Fruit fly (Drosophila melanogaster) ovary, adult (tissue): ENCODE results near the gene HDAC11.

Source experiments
- CG17801 ChIP-seq: fragments of 200-800 bp; optimal IDR thresholded peaks from 2 replicates; lab custom pipeline; 2019; ENCODE audit warnings: missing biosample characterization, mild to moderate bottlenecking, missing genetic modification characterization, moderate library complexity; ENCODE audit not compliant: partially characterized antibody

HDAC11 gene

dm6 chr3R:24856143-24856542 lies at the start of gene HDAC11:
HDAC11 (minus strand) TSS chr3R:24856243.
- TF ChIP-seq CG17801 (GFP tag; lab: Kevin White, UChicago) = no peak

dm6 chr3R:24900816-24901215 lies 44.8 kb upstream of the HDAC11 start, which contains the start of gene CG10845:
CG10845 (plus strand) TSS chr3R:24901116.
- no peak for TF ChIP-seq CG17801 (GFP tag; lab: Kevin White, UChicago)

dm6 chr3R:24894419-24895206 lies 38.6 kb upstream of the HDAC11 start, which contains the start of the genes CG31121 and CG11069:
CG31121 (minus strand) TSS chr3R:24894605.
CG11069 (plus strand) TSS chr3R:24894742.
- TF ChIP-seq CG17801 (GFP tag; lab: Kevin White, UChicago) = no peak

- TF ChIP-seq CG17801 (GFP tag; lab: Kevin White, UChicago) = no peak
Measured at dm6 chr3R:24893320-24893955, 37.4 kb upstream of the HDAC11 start.

- no peak for TF ChIP-seq CG17801 (GFP tag; lab: Kevin White, UChicago)
Measured at dm6 chr3R:24890919-24891318, 34.9 kb upstream of the HDAC11 start.

dm6 chr3R:24890217-24890616 lies 34.2 kb upstream of the HDAC11 start:
- TF ChIP-seq CG17801 (GFP tag; lab: Kevin White, UChicago) = no peak

dm6 chr3R:24889303-24889892 lies 33.4 kb upstream of the HDAC11 start:
- no peak for TF ChIP-seq CG17801 (GFP tag; lab: Kevin White, UChicago)

dm6 chr3R:24888418-24888817 lies 32.4 kb upstream of the HDAC11 start:
- no peak for TF ChIP-seq CG17801 (GFP tag; lab: Kevin White, UChicago)

dm6 chr3R:24886470-24886869 lies 30.4 kb upstream of the HDAC11 start:
- TF ChIP-seq CG17801 (GFP tag; lab: Kevin White, UChicago) = no peak

dm6 chr3R:24878655-24879054 lies 22.6 kb upstream of the HDAC11 start:
- TF ChIP-seq CG17801 (GFP tag; lab: Kevin White, UChicago) = no peak

- no peak for TF ChIP-seq CG17801 (GFP tag; lab: Kevin White, UChicago)
Measured at dm6 chr3R:24876843-24877457, 20.9 kb upstream of the HDAC11 start, which contains the start of the genes CG11089 and CG31381. CG11089 (plus strand) TSS chr3R:24877045. CG31381 (plus strand) TSS chr3R:24877045.

dm6 chr3R:24875939-24876842 lies 20.1 kb upstream of the HDAC11 start, which contains the start of gene CG3744:
CG3744 (minus strand) TSS chr3R:24876654.
- TF ChIP-seq CG17801 (GFP tag; lab: Kevin White, UChicago) = peak; percentile 70

dm6 chr3R:24870389-24871048 lies 14.5 kb upstream of the HDAC11 start, which contains the start of gene CycB3:
CycB3 (minus strand) TSS chr3R:24870816.
- TF ChIP-seq CG17801 (GFP tag; lab: Kevin White, UChicago) = peak; percentile 14
